Worm (Caenorhabditis elegans) whole organism, L1 larva: ENCODE data around the gene ugt-48.
A peak's percentile ranks its signal among the peaks of the same experiment; 100 is the strongest.

Source experiments
- C04F5.9 ChIP-seq: sonication (generic microtip); optimal IDR thresholded peaks from 2 replicates; lab custom pipeline; 2016; ENCODE audit warnings: missing genetic modification characterization, missing compliant biosample characterization
- C16A3.4 ChIP-seq: fragments of 150-350 bp; optimal IDR thresholded peaks from 2 replicates; lab custom pipeline; 2014; ENCODE audit warnings: missing biosample characterization, missing genetic modification characterization
- F16B12.6 ChIP-seq: fragments of 150-350 bp; optimal IDR thresholded peaks from 2 replicates; lab custom pipeline; 2014; ENCODE audit warnings: missing biosample characterization, missing genetic modification characterization
- aha-1 ChIP-seq: fragments of 150-350 bp; optimal IDR thresholded peaks from 2 replicates; lab custom pipeline; 2014; ENCODE audit warnings: missing biosample characterization, missing genetic modification characterization
- blmp-1 ChIP-seq: fragments of 150-350 bp; optimal IDR thresholded peaks from 2 replicates; lab custom pipeline; 2014; ENCODE audit warnings: missing biosample characterization, missing genetic modification characterization
- ceh-82 ChIP-seq, 3 experiments: fragments of 150-350 bp in 1 of 3; sonication (generic microtip) in 2 of 3; optimal IDR thresholded peaks; 2 replicates each; lab custom pipeline; 2014 to 2017; ENCODE audit warnings: missing biosample characterization in 3 of 3, missing genetic modification characterization in 3 of 3
- ceh-88 ChIP-seq: fragments of 200-800 bp; sonication (Bioruptor generic); IDR thresholded peaks from 2 replicates; pipeline ENCODE4 v1.3.6; 2022; ENCODE audit warnings: missing genetic modification characterization, missing compliant biosample characterization
- ceh-90 ChIP-seq: sonication (generic microtip); optimal IDR thresholded peaks from 2 replicates; lab custom pipeline; 2016; ENCODE audit warnings: missing genetic modification characterization, missing compliant biosample characterization
- ces-1 ChIP-seq: fragments of 150-350 bp; optimal IDR thresholded peaks from 2 replicates; lab custom pipeline; 2014; ENCODE audit warnings: missing biosample characterization, missing genetic modification reagents, missing genetic modification characterization
- dpl-1 ChIP-seq, 3 experiments: fragments of 150-350 bp in 2 of 3; sonication (generic microtip) in 1 of 3; optimal IDR thresholded peaks; 2 replicates each; lab custom pipeline; 2014 to 2017; ENCODE audit warnings: missing biosample characterization in 3 of 3, missing genetic modification characterization in 3 of 3, missing genetic modification reagents in 3 of 3
- efl-1 ChIP-seq, 4 experiments: fragments of 150-350 bp; optimal IDR thresholded peaks in 3 of 4; peaks in 1 of 4; 1 replicate in 1 of 4; 2 replicates in 3 of 4; lab custom pipeline; 2014; ENCODE audit warnings: missing biosample characterization in 2 of 4, missing genetic modification characterization in 2 of 4, missing genetic modification reagents in 2 of 4
- egl-27 ChIP-seq, 2 experiments: fragments of 150-350 bp in 1 of 2; sonication (generic microtip); optimal IDR thresholded peaks; 3 replicates each; lab custom pipeline; 2017 to 2018; ENCODE audit warnings: missing biosample characterization in 2 of 2, missing genetic modification characterization in 2 of 2, missing genetic modification reagents in 2 of 2
- elt-2 ChIP-seq: sonication (generic microtip); optimal IDR thresholded peaks from 2 replicates; lab custom pipeline; 2016; ENCODE audit warnings: missing genetic modification characterization, mild to moderate bottlenecking, inconsistent platforms, missing compliant biosample characterization, missing genetic modification reagents
- elt-3 ChIP-seq, 6 experiments: fragments of 150-350 bp in 1 of 6; sonication (generic microtip); optimal IDR thresholded peaks; 2 replicates each; lab custom pipeline; 2017 to 2018; ENCODE audit warnings: missing biosample characterization in 6 of 6, missing genetic modification characterization in 6 of 6, inconsistent platforms in 1 of 6
- ets-5 ChIP-seq: fragments of 200-800 bp; sonication (Bioruptor generic); IDR thresholded peaks from 2 replicates; pipeline ENCODE4 v1.3.6; 2022; ENCODE audit warnings: missing genetic modification characterization, missing compliant biosample characterization
- fkh-10 ChIP-seq: sonication (generic microtip); optimal IDR thresholded peaks from 2 replicates; lab custom pipeline; 2017; ENCODE audit warnings: missing biosample characterization, missing genetic modification reagents, missing genetic modification characterization
- irx-1 ChIP-seq: sonication (generic microtip); optimal IDR thresholded peaks from 2 replicates; lab custom pipeline; 2016; ENCODE audit warnings: missing genetic modification characterization, missing compliant biosample characterization
- jun-1 ChIP-seq: fragments of 150-350 bp; optimal IDR thresholded peaks from 2 replicates; lab custom pipeline; 2014; ENCODE audit warnings: missing biosample characterization, missing genetic modification reagents, missing genetic modification characterization
- lin-13 ChIP-seq: fragments of 150-350 bp; optimal IDR thresholded peaks from 2 replicates; lab custom pipeline; 2014; ENCODE audit warnings: missing biosample characterization, missing genetic modification reagents, missing genetic modification characterization
- lin-14 ChIP-seq: fragments of 200-800 bp; sonication (Bioruptor generic); optimal IDR thresholded peaks from 2 replicates; lab custom pipeline; 2018; ENCODE audit warnings: mild to moderate bottlenecking, missing genetic modification characterization, moderate library complexity, missing compliant biosample characterization
- lin-35 ChIP-seq, 2 experiments: fragments of 150-350 bp; optimal IDR thresholded peaks; 2 replicates each; lab custom pipeline; 2014; ENCODE audit warnings: missing biosample characterization in 2 of 2, missing genetic modification characterization in 2 of 2, missing genetic modification reagents in 2 of 2
- lin-39 ChIP-seq: fragments of 150-350 bp; optimal IDR thresholded peaks from 2 replicates; lab custom pipeline; 2014; ENCODE audit warnings: missing biosample characterization, missing genetic modification reagents, missing genetic modification characterization
- lir-3 ChIP-seq: sonication (generic microtip); optimal IDR thresholded peaks from 2 replicates; lab custom pipeline; 2016; ENCODE audit warnings: mild to moderate bottlenecking, missing genetic modification characterization, moderate library complexity, missing compliant biosample characterization; ENCODE audit not compliant: poor library complexity
- lsy-2 ChIP-seq, 2 experiments: fragments of 150-350 bp; optimal IDR thresholded peaks; 2 replicates each; lab custom pipeline; 2014; ENCODE audit warnings: missing biosample characterization in 2 of 2, missing genetic modification characterization in 2 of 2
- mep-1 ChIP-seq: fragments of 150-350 bp; optimal IDR thresholded peaks from 2 replicates; lab custom pipeline; 2014; ENCODE audit warnings: missing biosample characterization, missing genetic modification characterization
- nhr-11 ChIP-seq: fragments of 150-350 bp; optimal IDR thresholded peaks from 2 replicates; lab custom pipeline; 2014; ENCODE audit warnings: missing biosample characterization, missing genetic modification characterization
- nhr-28 ChIP-seq: fragments of 150-350 bp; optimal IDR thresholded peaks from 2 replicates; lab custom pipeline; 2014; ENCODE audit warnings: missing biosample characterization, missing genetic modification characterization
- nhr-47 ChIP-seq: sonication (generic microtip); optimal IDR thresholded peaks from 2 replicates; lab custom pipeline; 2016; ENCODE audit warnings: mild to moderate bottlenecking, missing genetic modification characterization, moderate library complexity, missing compliant biosample characterization
- nhr-77 ChIP-seq: fragments of 150-350 bp; optimal IDR thresholded peaks from 2 replicates; lab custom pipeline; 2014; ENCODE audit warnings: missing biosample characterization, missing genetic modification characterization
- nhr-90 ChIP-seq: sonication (generic microtip); optimal IDR thresholded peaks from 2 replicates; lab custom pipeline; 2016; ENCODE audit warnings: mild to moderate bottlenecking, missing genetic modification characterization, missing compliant biosample characterization; ENCODE audit not compliant: poor library complexity
- pag-3 ChIP-seq: sonication (generic microtip); optimal IDR thresholded peaks from 2 replicates; lab custom pipeline; 2017; ENCODE audit warnings: missing genetic modification characterization, mild to moderate bottlenecking, missing compliant biosample characterization, antibody characterized with exemption, borderline replicate concordance; ENCODE audit not compliant: insufficient read depth
- skn-1 ChIP-seq: fragments of 150-350 bp; optimal IDR thresholded peaks from 2 replicates; lab custom pipeline; 2014; ENCODE audit warnings: missing biosample characterization, missing genetic modification characterization
- snu-23 ChIP-seq: sonication (generic microtip); optimal IDR thresholded peaks from 2 replicates; lab custom pipeline; 2016; ENCODE audit warnings: missing genetic modification characterization, missing compliant biosample characterization
- sox-4 ChIP-seq: sonication (generic microtip); optimal IDR thresholded peaks from 2 replicates; lab custom pipeline; 2016; ENCODE audit warnings: missing genetic modification characterization, missing compliant biosample characterization
- sup-37 ChIP-seq: fragments of 200-800 bp; sonication (Bioruptor generic); optimal IDR thresholded peaks from 2 replicates; lab custom pipeline; 2018; ENCODE audit warnings: mild to moderate bottlenecking, missing genetic modification characterization, missing compliant biosample characterization
- unc-130 ChIP-seq: fragments of 150-350 bp; optimal IDR thresholded peaks from 2 replicates; lab custom pipeline; 2017; ENCODE audit warnings: missing biosample characterization, missing genetic modification characterization, inconsistent platforms
- unc-30 ChIP-seq: sonication (generic microtip); optimal IDR thresholded peaks from 2 replicates; lab custom pipeline; 2017; ENCODE audit warnings: missing biosample characterization, missing genetic modification characterization
- unc-62 ChIP-seq: fragments of 150-350 bp; optimal IDR thresholded peaks from 2 replicates; lab custom pipeline; 2014; ENCODE audit warnings: missing biosample characterization, missing genetic modification reagents, missing genetic modification characterization
- unc-86 ChIP-seq: sonication (generic microtip); optimal IDR thresholded peaks from 2 replicates; lab custom pipeline; 2016; ENCODE audit warnings: missing genetic modification characterization, missing compliant biosample characterization
- unc-98 ChIP-seq: fragments of 200-800 bp; sonication (Bioruptor generic); IDR thresholded peaks from 2 replicates; pipeline ENCODE4 v1.3.6; 2022; ENCODE audit warnings: missing genetic modification characterization, missing compliant biosample characterization
- zip-4 ChIP-seq: fragments of 200-800 bp; sonication (Bioruptor generic); optimal IDR thresholded peaks from 2 replicates; lab custom pipeline; 2018; ENCODE audit warnings: mild to moderate bottlenecking, missing genetic modification characterization, moderate library complexity, missing compliant biosample characterization
- ztf-4 ChIP-seq: fragments of 150-350 bp; optimal IDR thresholded peaks from 2 replicates; lab custom pipeline; 2014; ENCODE audit warnings: missing biosample characterization, missing genetic modification characterization

The ugt-48 gene

ce11 chrV:5584293-5584776 lies 36.5 kb upstream of the ugt-48 start, which contains the start of gene pas-6 (continued):
- no peak for TF ChIP-seq ceh-90
- peak; percentile 48 for TF ChIP-seq C16A3.4 (tag; lab: Kevin White, UChicago)
- peak; percentile 55 for TF ChIP-seq mep-1 (tag; lab: Kevin White, UChicago)
- no peak for TF ChIP-seq unc-62
- no peak for TF ChIP-seq ztf-4
- no peak for TF ChIP-seq lir-3 (tag; lab: Kevin White, UChicago)
- TF ChIP-seq sup-37 (GFP tag; lab: Kevin White, UChicago): no peak
- TF ChIP-seq C04F5.9 (tag; lab: Kevin White, UChicago): no peak
- TF ChIP-seq nhr-47 (tag; lab: Kevin White, UChicago): no peak
- TF ChIP-seq sox-4 (tag; lab: Kevin White, UChicago): no peak
- TF ChIP-seq blmp-1 (tag; lab: Kevin White, UChicago): peak; percentile 66
- TF ChIP-seq lsy-2 (tag; optimal IDR thresholded peaks at IDR 0.05; lab: Kevin White, UChicago): peak; percentile 93 to 98
- TF ChIP-seq F16B12.6: peak; percentile 85
- peak; percentile 56 to 76 for TF ChIP-seq lin-35 (GFP tag; optimal IDR thresholded peaks at IDR 0.05; lab: Kevin White, UChicago)
- TF ChIP-seq egl-27 (tag; optimal IDR thresholded peaks at IDR 0.05; lab: Kevin White, UChicago): no peak
- no peak for TF ChIP-seq ets-5
- TF ChIP-seq nhr-28: no peak
- no peak for TF ChIP-seq pag-3 (tag; lab: Kevin White, UChicago)
- no peak for TF ChIP-seq aha-1 (tag; lab: Kevin White, UChicago)
- peak; percentile 48 for TF ChIP-seq snu-23 (GFP tag; lab: Kevin White, UChicago)

- no peak for TF ChIP-seq dpl-1 (GFP tag; optimal IDR thresholded peaks at IDR 0.05; lab: Kevin White, UChicago)
- no peak for TF ChIP-seq elt-3 (tag; optimal IDR thresholded peaks at IDR 0.05; lab: Kevin White, UChicago)
- no peak for TF ChIP-seq skn-1 (tag; lab: Kevin White, UChicago)
- TF ChIP-seq lin-35 (GFP tag; optimal IDR thresholded peaks at IDR 0.05; lab: Kevin White, UChicago): no peak
- TF ChIP-seq ceh-82 (tag; optimal IDR thresholded peaks at IDR 0.05; lab: Kevin White, UChicago): no peak
- TF ChIP-seq lin-39: no peak
- TF ChIP-seq unc-98: no peak
- TF ChIP-seq unc-130 (tag; lab: Kevin White, UChicago): no peak
- TF ChIP-seq jun-1 (tag; lab: Kevin White, UChicago): no peak
- no peak for TF ChIP-seq elt-2 (tag; lab: Kevin White, UChicago)
- no peak for TF ChIP-seq lsy-2 (tag; optimal IDR thresholded peaks at IDR 0.05; lab: Kevin White, UChicago)
- no peak for TF ChIP-seq zip-4 (GFP tag; lab: Kevin White, UChicago)
- no peak for TF ChIP-seq nhr-11 (tag; lab: Kevin White, UChicago)
- TF ChIP-seq unc-86 (tag; lab: Kevin White, UChicago): no peak
- TF ChIP-seq fkh-10: no peak
Observed at ce11 chrV:5582860-5583259, 35.0 kb upstream of the ugt-48 start.

- TF ChIP-seq unc-30 (tag; lab: Kevin White, UChicago) (no peak), irx-1 (tag; lab: Kevin White, UChicago) (no peak), ceh-82 (tag; optimal IDR thresholded peaks at IDR 0.05; lab: Kevin White, UChicago) (peak in 1 of 3 experiments; percentile 20), nhr-77 (no peak), aha-1 (tag; lab: Kevin White, UChicago) (no peak), ceh-88 (GFP tag; lab: Robert Waterston, UW) (no peak), efl-1 (optimal IDR thresholded peaks at IDR 0.05; lab: Kevin White, UChicago) (no peak), efl-1 (GFP tag; optimal IDR thresholded peaks at IDR 0.05 in 1 of 2; lab: Kevin White, UChicago) (peak in 1 of 2 experiments; percentile 88), lin-13 (GFP tag; lab: Kevin White, UChicago) (no peak), nhr-90 (tag; lab: Kevin White, UChicago) (no peak), fkh-10 (peak; percentile 3), snu-23 (GFP tag; lab: Kevin White, UChicago) (no peak), lin-14 (GFP tag; lab: Kevin White, UChicago) (peak; percentile 63), sup-37 (GFP tag; lab: Kevin White, UChicago) (no peak), ces-1 (GFP tag; lab: Kevin White, UChicago) (peak; percentile 5)
- TF ChIP-seq, all 84 proteins: peak for 5
Observed at ce11 chrV:5582308-5582707, 34.4 kb upstream of the ugt-48 start.
